Fruit fly (Drosophila melanogaster) whole organism, wandering third instar larva: ENCODE data around the gene pn.

Experiments
- Abd-B ChIP-seq: fragments of >200 bp; optimal IDR thresholded peaks from 2 replicates; lab custom pipeline; 2017; ENCODE audit warnings: missing biosample characterization, missing genetic modification characterization
- CG32264 ChIP-seq: fragments of 200-800 bp; sonication (Bioruptor generic); optimal IDR thresholded peaks from 2 replicates; lab custom pipeline; 2016; ENCODE audit warnings: missing biosample characterization, missing genetic modification characterization
- CG9705 ChIP-seq: fragments of 200-800 bp; sonication (Bioruptor generic); optimal IDR thresholded peaks from 2 replicates; lab custom pipeline; 2018; ENCODE audit warnings: missing biosample characterization, mild to moderate bottlenecking, missing genetic modification characterization
- CrebA ChIP-seq: fragments of 200-800 bp; sonication (Bioruptor generic); optimal IDR thresholded peaks from 2 replicates; lab custom pipeline; 2016; ENCODE audit warnings: missing biosample characterization, mild to moderate bottlenecking, missing genetic modification characterization, borderline replicate concordance
- Dfd ChIP-seq: fragments of >200 bp; optimal IDR thresholded peaks from 2 replicates; lab custom pipeline; 2017; ENCODE audit warnings: missing biosample characterization, missing genetic modification characterization
- Dif ChIP-seq: fragments of 200-275, 200-300 bp; sonication (Bioruptor generic); optimal IDR thresholded peaks from 2 replicates; lab custom pipeline; 2018; ENCODE audit warnings: missing biosample characterization, missing genetic modification characterization; ENCODE audit not compliant: partially characterized antibody
- GATAd ChIP-seq: sonication (Bioruptor generic); optimal IDR thresholded peaks from 2 replicates; lab custom pipeline; 2016; ENCODE audit warnings: missing biosample characterization, missing genetic modification characterization
- HLH106 ChIP-seq: fragments of 200-800 bp; optimal IDR thresholded peaks from 3 replicates; lab custom pipeline; 2019; ENCODE audit warnings: missing biosample characterization, mild to moderate bottlenecking, missing genetic modification characterization, moderate library complexity
- Hnf4 ChIP-seq: fragments of 200-800 bp; sonication (Bioruptor generic); optimal IDR thresholded peaks from 2 replicates; lab custom pipeline; 2016; ENCODE audit warnings: missing biosample characterization, mild to moderate bottlenecking, missing genetic modification characterization
- Hr78 ChIP-seq: fragments of >200 bp; optimal IDR thresholded peaks from 2 replicates; lab custom pipeline; 2017; ENCODE audit warnings: missing biosample characterization, missing genetic modification characterization
- Hr83 ChIP-seq: fragments of 200-300 bp; sonication (Bioruptor generic); optimal IDR thresholded peaks from 2 replicates; lab custom pipeline; 2016; ENCODE audit warnings: missing biosample characterization, mild to moderate bottlenecking, missing genetic modification characterization, moderate library complexity; ENCODE audit not compliant: poor library complexity, severe bottlenecking
- Jra ChIP-seq: sonication (Bioruptor generic); optimal IDR thresholded peaks from 2 replicates; lab custom pipeline; 2016; ENCODE audit warnings: missing biosample characterization, missing genetic modification characterization
- Mio ChIP-seq: sonication (Bioruptor generic); optimal IDR thresholded peaks from 2 replicates; lab custom pipeline; 2016; ENCODE audit warnings: missing biosample characterization, missing genetic modification characterization
- Myc ChIP-seq: fragments of >200 bp; optimal IDR thresholded peaks from 2 replicates; lab custom pipeline; 2017
- N ChIP-seq: fragments of >200 bp; optimal IDR thresholded peaks from 2 replicates; lab custom pipeline; 2018; ENCODE audit warnings: missing biosample characterization, missing external identifiers, missing genetic modification characterization
- OdsH ChIP-seq: fragments of 200-800 bp; sonication (Bioruptor generic); optimal IDR thresholded peaks from 2 replicates; lab custom pipeline; 2016; ENCODE audit warnings: missing biosample characterization, mild to moderate bottlenecking, missing genetic modification characterization
- Rel ChIP-seq, 2 experiments: fragments of 200-800 bp; sonication (Bioruptor generic) in 1 of 2; optimal IDR thresholded peaks; 2 replicates in 1 of 2; 3 replicates in 1 of 2; lab custom pipeline; 2016 to 2019; ENCODE audit warnings: mild to moderate bottlenecking in 2 of 2, missing biosample characterization in 2 of 2, missing genetic modification characterization in 2 of 2, moderate library complexity in 1 of 2
- Sp1 ChIP-seq: fragments of 200-800 bp; sonication (Bioruptor generic); optimal IDR thresholded peaks from 3 replicates; lab custom pipeline; 2019; ENCODE audit warnings: missing biosample characterization, mild to moderate bottlenecking, missing genetic modification characterization, moderate library complexity
- Vsx2 ChIP-seq: fragments of 200-300, 225-300 bp; sonication (Bioruptor generic); optimal IDR thresholded peaks from 2 replicates; lab custom pipeline; 2018; ENCODE audit warnings: missing biosample characterization, missing genetic modification characterization; ENCODE audit not compliant: partially characterized antibody
- br ChIP-seq: fragments of 200-800 bp; sonication (Bioruptor generic); optimal IDR thresholded peaks from 2 replicates; lab custom pipeline; 2016; ENCODE audit warnings: missing biosample characterization, missing genetic modification characterization
- brk ChIP-seq: fragments of 200-800 bp; sonication (Bioruptor generic); optimal IDR thresholded peaks from 2 replicates; lab custom pipeline; 2016; ENCODE audit warnings: missing biosample characterization, mild to moderate bottlenecking, missing genetic modification characterization
- dl ChIP-seq, 2 experiments: fragments of 175-275, 200-275 bp in 1 of 2; fragments of 200-275 bp in 1 of 2; sonication (Bioruptor generic); optimal IDR thresholded peaks; lab custom pipeline; 2018; ENCODE audit warnings: mild to moderate bottlenecking in 2 of 2, missing biosample characterization in 2 of 2, missing genetic modification characterization in 2 of 2, moderate library complexity in 2 of 2; ENCODE audit not compliant: partially characterized antibody in 2 of 2, insufficient read depth in 1 of 2
- dmrt93B ChIP-seq: fragments of 200-800 bp; sonication (Bioruptor generic); optimal IDR thresholded peaks from 2 replicates; lab custom pipeline; 2018; ENCODE audit warnings: missing biosample characterization, mild to moderate bottlenecking, missing genetic modification characterization
- dsf ChIP-seq: sonication (Bioruptor generic); optimal IDR thresholded peaks from 2 replicates; lab custom pipeline; 2016; ENCODE audit warnings: missing biosample characterization, missing genetic modification characterization, borderline replicate concordance
- ey ChIP-seq: fragments of 200-800 bp; sonication (Bioruptor generic); optimal IDR thresholded peaks from 2 replicates; lab custom pipeline; 2016; ENCODE audit warnings: missing biosample characterization, missing genetic modification characterization
- foxo ChIP-seq, 2 experiments: fragments of 200-800 bp; sonication (Bioruptor generic); optimal IDR thresholded peaks; 2 replicates in 1 of 2; 3 replicates in 1 of 2; lab custom pipeline; 2016 to 2017; ENCODE audit warnings: missing biosample characterization in 2 of 2, missing genetic modification characterization in 2 of 2
- fru ChIP-seq: fragments of 200-800 bp; sonication (Bioruptor generic); optimal IDR thresholded peaks from 3 replicates; lab custom pipeline; 2016; ENCODE audit warnings: missing biosample characterization, mild to moderate bottlenecking, missing genetic modification characterization
- h ChIP-seq: fragments of 200-800 bp; sonication (Bioruptor generic); optimal IDR thresholded peaks from 3 replicates; lab custom pipeline; 2016; ENCODE audit warnings: missing biosample characterization, mild to moderate bottlenecking, missing genetic modification characterization
- jim ChIP-seq: fragments of 175-275, 200-325 bp; sonication (Bioruptor generic); optimal IDR thresholded peaks from 2 replicates; lab custom pipeline; 2016; ENCODE audit warnings: missing biosample characterization, mild to moderate bottlenecking, missing genetic modification characterization
- lola ChIP-seq: fragments of >200 bp; optimal IDR thresholded peaks from 2 replicates; lab custom pipeline; 2017; ENCODE audit warnings: missing biosample characterization, missing genetic modification characterization
- pan ChIP-seq: fragments of >200 bp; optimal IDR thresholded peaks from 2 replicates; lab custom pipeline; 2017
- psq ChIP-seq: fragments of 200-800 bp; sonication (Bioruptor generic); optimal IDR thresholded peaks from 3 replicates; lab custom pipeline; 2017; ENCODE audit warnings: missing biosample characterization, mild to moderate bottlenecking, missing genetic modification characterization, moderate library complexity
- rgr ChIP-seq: fragments of 200-800 bp; sonication (Bioruptor generic); optimal IDR thresholded peaks from 3 replicates; lab custom pipeline; 2016; ENCODE audit warnings: missing biosample characterization, mild to moderate bottlenecking, missing genetic modification characterization
- sv ChIP-seq: fragments of 200-800 bp; sonication (Bioruptor generic); optimal IDR thresholded peaks from 3 replicates; lab custom pipeline; 2016; ENCODE audit warnings: missing biosample characterization, missing genetic modification characterization
- tai ChIP-seq: sonication (Bioruptor generic); optimal IDR thresholded peaks from 2 replicates; lab custom pipeline; 2016; ENCODE audit warnings: missing biosample characterization, missing genetic modification characterization
- usp ChIP-seq: fragments of >200 bp; optimal IDR thresholded peaks from 2 replicates; lab custom pipeline; 2017; ENCODE audit warnings: missing biosample characterization, missing genetic modification characterization
- woc ChIP-seq: sonication (Bioruptor generic); optimal IDR thresholded peaks from 2 replicates; lab custom pipeline; 2016; ENCODE audit warnings: missing biosample characterization, mild to moderate bottlenecking, missing genetic modification characterization

Gene pn

DNA sequence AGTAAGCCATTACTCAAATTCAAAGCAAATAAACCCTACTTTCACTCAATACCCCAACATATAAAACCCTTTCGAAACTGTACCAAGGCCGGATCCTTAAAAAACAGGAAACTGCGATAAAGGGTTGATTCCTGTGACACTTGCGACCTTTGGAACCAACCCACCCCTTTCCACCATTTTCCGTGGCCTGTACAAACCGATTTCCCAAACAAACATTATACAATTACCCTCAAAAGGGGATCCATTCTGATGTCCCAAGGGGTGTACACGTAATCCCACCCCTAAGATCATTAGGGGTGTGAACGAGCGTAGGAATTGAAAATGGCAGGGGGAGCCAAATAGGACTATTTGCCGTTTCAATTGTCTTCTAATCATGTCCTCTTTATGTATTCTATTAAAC, 41.4 kb upstream of the pn start:
- TF ChIP-seq Myc (no peak), woc (GFP tag; lab: Kevin White, UChicago) (no peak), jim (GFP tag; lab: Kevin White, UChicago) (no peak), OdsH (GFP tag; lab: Kevin White, UChicago) (no peak), br (GFP tag; lab: Kevin White, UChicago) (no peak), pan (lab: Kevin White, UChicago) (no peak), CG32264 (GFP tag; lab: Kevin White, UChicago) (no peak), Dif (GFP tag; lab: Kevin White, UChicago) (no peak), ey (GFP tag; lab: Kevin White, UChicago) (no peak)
- TF ChIP-seq, all 38 proteins: peak for 0

DNA sequence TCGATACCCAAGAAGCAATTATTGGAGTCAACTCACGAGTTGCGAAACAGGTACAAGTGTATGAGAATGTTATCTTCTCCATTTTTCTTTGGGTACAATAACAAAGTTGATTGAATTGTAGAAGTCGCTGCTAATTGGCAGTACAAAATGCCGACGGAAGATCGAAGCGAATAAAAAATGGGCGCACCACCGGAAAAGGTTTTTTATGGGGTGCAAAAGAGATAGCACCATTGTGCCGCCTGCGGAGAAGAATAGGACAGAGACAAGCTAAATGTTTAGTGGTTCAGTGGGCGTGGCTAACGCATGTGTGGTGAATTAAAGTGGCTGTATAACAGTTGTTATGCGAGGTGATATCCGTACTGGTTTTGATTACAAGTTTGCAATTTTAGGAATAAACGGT, 40.5 kb upstream of the pn start:
- TF ChIP-seq Hr83 (GFP tag; lab: Kevin White, UChicago) (peak; percentile 44), fru (GFP tag; lab: Kevin White, UChicago) (no peak), jim (GFP tag; lab: Kevin White, UChicago) (no peak), pan (lab: Kevin White, UChicago) (no peak), brk (GFP tag; lab: Kevin White, UChicago) (no peak), Vsx2 (GFP tag; lab: Kevin White, UChicago) (no peak), dmrt93B (GFP tag; lab: Kevin White, UChicago) (no peak), GATAd (GFP tag; lab: Kevin White, UChicago) (no peak), foxo (GFP tag; optimal IDR thresholded peaks at IDR 0.05; lab: Kevin White, UChicago) (no peak), CG9705 (peak; percentile 28), Abd-B (no peak), Dfd (GFP tag; lab: Kevin White, UChicago) (no peak), br (GFP tag; lab: Kevin White, UChicago) (peak; percentile 2), OdsH (GFP tag; lab: Kevin White, UChicago) (no peak), sv (no peak), Hr78 (GFP tag; lab: Kevin White, UChicago) (no peak), tai (no peak), CG32264 (GFP tag; lab: Kevin White, UChicago) (no peak), Dif (GFP tag; lab: Kevin White, UChicago) (no peak), Rel (GFP tag; optimal IDR thresholded peaks at IDR 0.05; lab: Kevin White, UChicago) (no peak), Rel (tag; optimal IDR thresholded peaks at IDR 0.05; lab: Kevin White, UChicago) (no peak), dl (GFP tag; optimal IDR thresholded peaks at IDR 0.05; lab: Kevin White, UChicago; ENCODE audit: insufficient read depth in 1 of 2, partially characterized antibody in 2 of 2) (no peak), HLH106 (tag; lab: Kevin White, UChicago) (no peak), h (GFP tag; lab: Kevin White, UChicago) (no peak), Mio (GFP tag; lab: Kevin White, UChicago) (no peak), Myc (no peak), N (GFP tag; lab: Kevin White, UChicago) (no peak), lola (GFP tag; lab: Kevin White, UChicago) (no peak), psq (GFP tag; lab: Kevin White, UChicago) (no peak), Sp1 (peak; percentile 25), woc (GFP tag; lab: Kevin White, UChicago) (no peak), usp (no peak), Jra (GFP tag; lab: Kevin White, UChicago) (no peak), Hnf4 (GFP tag; lab: Kevin White, UChicago) (no peak), dsf (GFP tag; lab: Kevin White, UChicago) (no peak), rgr (GFP tag; lab: Kevin White, UChicago) (peak; percentile 12), ey (GFP tag; lab: Kevin White, UChicago) (no peak)

DNA sequence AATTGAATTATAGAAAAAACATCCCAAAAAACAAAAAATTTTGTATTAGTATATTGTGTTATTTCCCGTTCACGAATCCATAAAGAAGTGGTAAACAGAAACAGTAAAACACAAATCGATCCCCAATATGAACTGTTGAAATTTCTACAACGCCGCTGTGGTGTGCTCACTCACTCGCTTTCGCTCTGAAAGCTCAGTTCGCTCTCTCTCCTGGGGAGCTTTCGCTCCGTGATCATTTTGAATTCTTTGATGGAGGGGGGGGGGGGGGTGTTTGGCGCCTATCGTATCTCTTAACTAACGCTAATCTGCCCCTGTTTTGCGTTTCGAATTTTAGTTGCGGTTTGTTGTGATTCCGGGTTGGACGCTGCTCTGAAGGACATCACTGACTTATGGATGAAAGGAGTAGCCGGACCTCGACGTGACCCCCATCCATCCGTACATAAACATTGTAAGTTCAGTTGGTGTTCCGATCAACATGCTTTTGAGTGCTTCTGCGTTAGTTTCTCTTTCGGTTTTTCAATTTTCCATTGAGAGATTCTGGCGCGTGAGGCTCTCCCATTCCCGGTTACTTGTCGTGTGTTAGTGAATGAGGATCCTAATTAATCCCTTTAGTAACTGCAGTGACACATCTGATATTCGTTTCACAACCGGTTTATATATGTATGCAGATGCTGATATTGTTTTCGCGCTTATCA, 39.7 kb upstream of the pn start, which contains the start of gene D2hgdh:
D2hgdh (plus strand) TSS at position 331 of the 695 bp plus-strand sequence.
- TF ChIP-seq Sp1 (no peak), HLH106 (tag; lab: Kevin White, UChicago) (peak; percentile 50), Myc (no peak), jim (GFP tag; lab: Kevin White, UChicago) (no peak), br (GFP tag; lab: Kevin White, UChicago) (no peak), foxo (GFP tag; optimal IDR thresholded peaks at IDR 0.05; lab: Kevin White, UChicago) (peak in 1 of 2 experiments; percentile 47), CG9705 (no peak), ey (GFP tag; lab: Kevin White, UChicago) (peak; percentile 25), Rel (GFP tag; optimal IDR thresholded peaks at IDR 0.05; lab: Kevin White, UChicago) (no peak), Rel (tag; optimal IDR thresholded peaks at IDR 0.05; lab: Kevin White, UChicago) (peak; percentile 35), Hr78 (GFP tag; lab: Kevin White, UChicago) (no peak), h (GFP tag; lab: Kevin White, UChicago) (peak; percentile 23), Dif (GFP tag; lab: Kevin White, UChicago) (peak; percentile 44), Jra (GFP tag; lab: Kevin White, UChicago) (no peak), brk (GFP tag; lab: Kevin White, UChicago) (peak; percentile 23), OdsH (GFP tag; lab: Kevin White, UChicago) (peak; percentile 46), dmrt93B (GFP tag; lab: Kevin White, UChicago) (no peak), dl (GFP tag; optimal IDR thresholded peaks at IDR 0.05; lab: Kevin White, UChicago; ENCODE audit: insufficient read depth in 1 of 2, partially characterized antibody in 2 of 2) (no peak), CrebA (GFP tag; lab: Kevin White, UChicago) (no peak), lola (GFP tag; lab: Kevin White, UChicago) (no peak), Hnf4 (GFP tag; lab: Kevin White, UChicago) (peak; percentile 41), CG32264 (GFP tag; lab: Kevin White, UChicago) (no peak), rgr (GFP tag; lab: Kevin White, UChicago) (peak; percentile 56)
